Worm (Caenorhabditis elegans): ENCODE measurements around the gene gkow-1.

gkow-1 gene

ce11 chrIV:10373772-10374288, 15.9 kb downstream of the gkow-1 start, which contains the start of gene mpz-5 (continued):
- TF ChIP-seq nhr-11 (tag; optimal IDR thresholded peaks at IDR 0.05) = no peak
- TF ChIP-seq nhr-12 (tag; optimal IDR thresholded peaks at IDR 0.05) = no peak
- TF ChIP-seq swsn-7 (tag; optimal IDR thresholded peaks at IDR 0.05) = peak; percentile 83
- TF ChIP-seq sptf-1 (tag; optimal IDR thresholded peaks at IDR 0.05) = no peak
- TF ChIP-seq tbx-2 (tag; optimal IDR thresholded peaks at IDR 0.05) = peak; percentile 83
- peak; percentile 30 for TF ChIP-seq fkh-8 (tag; optimal IDR thresholded peaks at IDR 0.05)

ce11 chrIV:10374601-10375000, 16.7 kb downstream of the gkow-1 start, which contains the start of gene mask-1:
Gene mask-1 (plus strand): TSS chrIV:10374901.
- TF ChIP-seq sptf-1 (tag; optimal IDR thresholded peaks at IDR 0.05) (no peak), blmp-1 (tag; optimal IDR thresholded peaks at IDR 0.05) (peak; percentile 23)

DNA sequence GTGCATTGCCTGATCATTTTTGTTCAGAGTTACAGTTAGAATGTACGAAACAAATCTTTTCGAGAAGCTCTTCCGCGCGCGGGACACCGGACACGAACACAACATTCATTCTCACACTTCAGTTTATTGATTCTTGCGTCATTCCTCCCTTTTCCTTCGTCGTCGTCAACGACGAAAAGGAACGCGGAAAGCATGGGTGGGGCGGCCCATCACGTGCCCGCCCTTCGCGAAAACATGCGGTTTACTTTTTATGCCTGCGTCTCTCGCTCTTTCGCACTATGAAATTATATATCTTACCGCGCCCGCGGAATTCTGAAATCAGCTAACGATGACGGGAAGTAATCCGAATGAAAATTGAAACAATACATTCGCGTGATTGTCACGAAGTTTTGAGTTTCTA, 22.7 kb downstream of the gkow-1 start:
- TF ChIP-seq ceh-8 (GFP tag; optimal IDR thresholded peaks at IDR 0.05) (no peak), lsy-2 (tag; optimal IDR thresholded peaks at IDR 0.05) (peak; percentile 12 to 28), dsc-1 (tag; optimal IDR thresholded peaks at IDR 0.05) (peak; percentile 11), pax-3 (tag; optimal IDR thresholded peaks at IDR 0.05) (peak; percentile 51), mdl-1 (tag; optimal IDR thresholded peaks at IDR 0.05) (peak in 1 of 2 experiments; percentile 65), dpl-1 (GFP tag; optimal IDR thresholded peaks at IDR 0.05) (peak; percentile 12 to 24 (median 16)), ama-1 (optimal IDR thresholded peaks at IDR 0.05) (no peak), fos-1 (tag; optimal IDR thresholded peaks at IDR 0.05) (no peak), lin-13 (GFP tag; optimal IDR thresholded peaks at IDR 0.05) (no peak), egl-27 (tag; optimal IDR thresholded peaks at IDR 0.05) (no peak), irx-1 (tag; optimal IDR thresholded peaks at IDR 0.05) (no peak), lin-14 (GFP tag; optimal IDR thresholded peaks at IDR 0.05) (peak; percentile 85), aly-2 (tag; optimal IDR thresholded peaks at IDR 0.05) (no peak), ztf-4 (tag; optimal IDR thresholded peaks at IDR 0.05) (peak; percentile 36), nhr-12 (tag; optimal IDR thresholded peaks at IDR 0.05) (no peak), nhr-76 (tag; optimal IDR thresholded peaks at IDR 0.05) (no peak), swsn-7 (tag; optimal IDR thresholded peaks at IDR 0.05) (peak; percentile 34), pqm-1 (tag; optimal IDR thresholded peaks at IDR 0.05) (no peak), fkh-10 (GFP tag; optimal IDR thresholded peaks at IDR 0.05) (peak; percentile 8), mep-1 (tag; optimal IDR thresholded peaks at IDR 0.05) (peak; percentile 65), unc-30 (tag; optimal IDR thresholded peaks at IDR 0.05) (no peak), zag-1 (tag; optimal IDR thresholded peaks at IDR 0.05) (no peak), tbx-2 (tag; optimal IDR thresholded peaks at IDR 0.05) (peak; percentile 50), ceh-88 (GFP tag; IDR thresholded peaks at IDR 0.05) (no peak), pag-3 (tag; optimal IDR thresholded peaks at IDR 0.05; ENCODE audit: borderline replicate concordance, insufficient read depth) (no peak), nhr-19 (GFP tag; conservative IDR thresholded peaks at IDR 0.05) (peak; percentile 46), unc-86 (tag; optimal IDR thresholded peaks at IDR 0.05) (peak; percentile 10), nhr-20 (tag; optimal IDR thresholded peaks at IDR 0.05) (peak; percentile 60), lir-3 (tag; optimal IDR thresholded peaks at IDR 0.05; ENCODE audit: poor library complexity) (no peak), fkh-8 (tag; optimal IDR thresholded peaks at IDR 0.05) (no peak), Y116A8C.19 (tag; optimal IDR thresholded peaks at IDR 0.05; ENCODE audit: borderline replicate concordance) (no peak), C16A3.4 (tag; optimal IDR thresholded peaks at IDR 0.05) (no peak), hlh-4 (tag; optimal IDR thresholded peaks at IDR 0.05) (no peak), F16B12.6 (tag; optimal IDR thresholded peaks at IDR 0.05) (no peak), tlp-1 (tag; optimal IDR thresholded peaks at IDR 0.05) (no peak), jun-1 (tag; optimal IDR thresholded peaks at IDR 0.05) (no peak), nhr-77 (tag; optimal IDR thresholded peaks at IDR 0.05) (no peak), nhr-11 (tag; optimal IDR thresholded peaks at IDR 0.05) (no peak), efl-3 (GFP tag; optimal IDR thresholded peaks at IDR 0.05) (no peak), C04F5.9 (tag; optimal IDR thresholded peaks at IDR 0.05) (no peak), nhr-85 (tag) (peak; percentile 77), unc-62 (GFP tag; optimal IDR thresholded peaks at IDR 0.05) (no peak), blmp-1 (tag; optimal IDR thresholded peaks at IDR 0.05) (peak; percentile 60), elt-3 (tag; optimal IDR thresholded peaks at IDR 0.05) (peak in 1 of 6 experiments; percentile 48), zip-4 (GFP tag; optimal IDR thresholded peaks at IDR 0.05) (no peak), isw-1 (GFP tag; IDR thresholded peaks at IDR 0.05) (peak; percentile 18; the same call in 1 of the 2 replicates), mab-9 (GFP tag; IDR thresholded peaks at IDR 0.05) (no peak)
